Worm (Caenorhabditis elegans): ENCODE data around the gene C14A11.6.

C14A11.6 gene

ce11 chrX:2777973-2778372, 36.0 kb downstream of the C14A11.6 start:
- TF ChIP-seq zip-11 (GFP tag; IDR thresholded peaks at IDR 0.05) (no peak), F44E2.7 (GFP tag; IDR thresholded peaks at IDR 0.05) (no peak), fkh-10 (GFP tag; optimal IDR thresholded peaks at IDR 0.05) (peak; percentile 10), mdl-1 (tag; optimal IDR thresholded peaks at IDR 0.05) (no peak), sdz-12 (GFP tag; optimal IDR thresholded peaks at IDR 0.05) (no peak), nhr-42 (GFP tag; IDR thresholded peaks at IDR 0.05) (no peak), zag-1 (tag; optimal IDR thresholded peaks at IDR 0.05) (no peak), unc-62 (GFP tag; optimal IDR thresholded peaks at IDR 0.05 in 1 of 2) (peak in 1 of 2 experiments; percentile 56), unc-62 (tag; optimal IDR thresholded peaks at IDR 0.05) (no peak), F26F4.8 (GFP tag; conservative IDR thresholded peaks at IDR 0.05) (no peak), daf-12 (tag; optimal IDR thresholded peaks at IDR 0.05) (no peak), aly-2 (tag; optimal IDR thresholded peaks at IDR 0.05) (no peak), Y75B8A.6 (GFP tag; IDR thresholded peaks at IDR 0.05) (no peak), dmd-6 (GFP tag; IDR thresholded peaks at IDR 0.05) (no peak), aha-1 (tag) (no peak)

- TF ChIP-seq unc-130 (GFP tag; optimal IDR thresholded peaks at IDR 0.05) (no peak), Y105C5A.15 (GFP tag; IDR thresholded peaks at IDR 0.05) (no peak), cey-2 (tag; optimal IDR thresholded peaks at IDR 0.05; ENCODE audit: borderline replicate concordance, insufficient read depth) (no peak), ztf-11 (tag; optimal IDR thresholded peaks at IDR 0.05) (no peak), nhr-237 (tag; optimal IDR thresholded peaks at IDR 0.05) (no peak), madf-9 (GFP tag; conservative IDR thresholded peaks at IDR 0.05) (no peak), duxl-1 (tag; optimal IDR thresholded peaks at IDR 0.05; ENCODE audit: poor library complexity) (no peak), sdz-12 (GFP tag; optimal IDR thresholded peaks at IDR 0.05) (no peak), T20F7.1 (GFP tag; optimal IDR thresholded peaks at IDR 0.05) (no peak), F49E8.2 (tag; optimal IDR thresholded peaks at IDR 0.05; ENCODE audit: borderline replicate concordance) (no peak), lsy-2 (tag; optimal IDR thresholded peaks at IDR 0.05) (no peak)
Observed at ce11 chrX:2776955-2777354, 37.0 kb downstream of the C14A11.6 start.

ce11 chrX:2771742-2772141, 42.2 kb downstream of the C14A11.6 start, which contains the start of gene cgef-1:
Gene cgef-1, plus strand, starts transcription at chrX:2772042.
- TF ChIP-seq aha-1 (tag) = peak; percentile 40
- no peak for TF ChIP-seq arid-1 (GFP tag; conservative IDR thresholded peaks at IDR 0.05)

- TF ChIP-seq dmd-8 (GFP tag; IDR thresholded peaks at IDR 0.05) (no peak), snpc-1.2 (GFP tag; IDR thresholded peaks at IDR 0.05) (no peak), unc-130 (GFP tag; optimal IDR thresholded peaks at IDR 0.05) (no peak), mep-1 (tag; optimal IDR thresholded peaks at IDR 0.05) (peak; percentile 37), nhr-28 (tag; optimal IDR thresholded peaks at IDR 0.05) (no peak), hmg-1.1 (GFP tag; IDR thresholded peaks at IDR 0.05) (peak; percentile 26; the same call in 1 of the 2 replicates)
Observed at ce11 chrX:2769685-2770084, 44.3 kb downstream of the C14A11.6 start, which contains the start of gene F55F1.2. Gene F55F1.2, minus strand, starts transcription at chrX:2770060.

ce11 chrX:2764278-2764677, 49.7 kb downstream of the C14A11.6 start:
- TF ChIP-seq nhr-10 (tag; optimal IDR thresholded peaks at IDR 0.05) (no peak), unc-62 (GFP tag; optimal IDR thresholded peaks at IDR 0.05 in 1 of 2) (peak in 1 of 2 experiments; percentile 37), unc-62 (tag; optimal IDR thresholded peaks at IDR 0.05) (no peak), lin-38 (GFP tag; IDR thresholded peaks at IDR 0.05) (no peak), nhr-76 (tag; optimal IDR thresholded peaks at IDR 0.05) (no peak), ces-1 (GFP tag; optimal IDR thresholded peaks at IDR 0.05) (peak; percentile 42), dmd-6 (GFP tag; IDR thresholded peaks at IDR 0.05) (0 out of 2 replicates have a peak, but pooled peaks have one; percentile 5), mxl-2 (GFP tag; conservative IDR thresholded peaks at IDR 0.05) (no peak)
